Worm (Caenorhabditis elegans) whole organism, dauer: ENCODE measurements around the gene Y45G5AL.1.

ENCODE experiments used
- unc-62 ChIP-seq: sonication (generic microtip); optimal IDR thresholded peaks from 2 replicates; lab custom pipeline; 2017; ENCODE audit warnings: missing biosample characterization, missing genetic modification reagents, missing genetic modification characterization

Gene Y45G5AL.1

ce11 chrV:4143034-4143433 lies 1.3 kb upstream of the Y45G5AL.1 start:
- TF ChIP-seq unc-62 (GFP tag; lab: Kevin White, UChicago), result no peak

ce11 chrV:4151400-4151799 lies 7.1 kb downstream of the Y45G5AL.1 start:
- no peak for TF ChIP-seq unc-62 (GFP tag; lab: Kevin White, UChicago)

- no peak for TF ChIP-seq unc-62 (GFP tag; lab: Kevin White, UChicago)
Measured at ce11 chrV:4152200-4152599, 7.9 kb downstream of the Y45G5AL.1 start, which contains the start of gene Y45G5AM.6. TSS of gene Y45G5AM.6 (minus strand) at chrV:4152300.

ce11 chrV:4157291-4157690 lies 13.0 kb downstream of the Y45G5AL.1 start:
- no peak for TF ChIP-seq unc-62 (GFP tag; lab: Kevin White, UChicago)

- TF ChIP-seq unc-62 (GFP tag; lab: Kevin White, UChicago), result no peak
Measured at ce11 chrV:4160086-4160485, 15.8 kb downstream of the Y45G5AL.1 start, which contains the start of gene Y45G5AM.5. TSS of gene Y45G5AM.5 (plus strand) at chrV:4160386.

- TF ChIP-seq unc-62 (GFP tag; lab: Kevin White, UChicago), result no peak
Measured at ce11 chrV:4162922-4163321, 18.6 kb downstream of the Y45G5AL.1 start, which contains the start of gene Y45G5AM.4. TSS of gene Y45G5AM.4 (plus strand) at chrV:4163222.

- TF ChIP-seq unc-62 (GFP tag; lab: Kevin White, UChicago), result no peak
Measured at ce11 chrV:4164504-4164959, 20.2 kb downstream of the Y45G5AL.1 start, which contains the start of gene Y45G5AM.3. TSS of gene Y45G5AM.3 (plus strand) at chrV:4164554.

- TF ChIP-seq unc-62 (GFP tag; lab: Kevin White, UChicago), result no peak
Measured at ce11 chrV:4168045-4168444, 23.7 kb downstream of the Y45G5AL.1 start.

ce11 chrV:4169658-4170057 lies 25.4 kb downstream of the Y45G5AL.1 start:
- no peak for TF ChIP-seq unc-62 (GFP tag; lab: Kevin White, UChicago)

ce11 chrV:4170138-4170537 lies 25.8 kb downstream of the Y45G5AL.1 start, which contains the start of gene Y45G5AM.7:
TSS of gene Y45G5AM.7 (minus strand) at chrV:4170238.
- TF ChIP-seq unc-62 (GFP tag; lab: Kevin White, UChicago), result no peak

- no peak for TF ChIP-seq unc-62 (GFP tag; lab: Kevin White, UChicago)
Measured at ce11 chrV:4175624-4176023, 31.3 kb downstream of the Y45G5AL.1 start, which contains the start of the genes coh-4 and pid-5. TSS of gene coh-4 (minus strand) at chrV:4175640. TSS of gene pid-5 (plus strand) at chrV:4175882.

- TF ChIP-seq unc-62 (GFP tag; lab: Kevin White, UChicago), result no peak
Measured at ce11 chrV:4181272-4181671, 37.0 kb downstream of the Y45G5AL.1 start.

- TF ChIP-seq unc-62 (GFP tag; lab: Kevin White, UChicago), result no peak
Measured at ce11 chrV:4181727-4182126, 37.4 kb downstream of the Y45G5AL.1 start.

- no peak for TF ChIP-seq unc-62 (GFP tag; lab: Kevin White, UChicago)
Measured at ce11 chrV:4182546-4182945, 38.2 kb downstream of the Y45G5AL.1 start.

ce11 chrV:4185885-4186284 lies 41.6 kb downstream of the Y45G5AL.1 start:
- no peak for TF ChIP-seq unc-62 (GFP tag; lab: Kevin White, UChicago)

- TF ChIP-seq unc-62 (GFP tag; lab: Kevin White, UChicago), result no peak
Measured at ce11 chrV:4186453-4187143, 42.3 kb downstream of the Y45G5AL.1 start.

ce11 chrV:4187144-4187485 lies 42.8 kb downstream of the Y45G5AL.1 start, which contains the start of gene nhr-114:
TSS of gene nhr-114 (plus strand) at chrV:4187202.
- TF ChIP-seq unc-62 (GFP tag; lab: Kevin White, UChicago), result no peak
